Fruit fly (Drosophila melanogaster): ENCODE measurements around the gene XRCC1.

dm6 chrX:5329266-5329898 is at the start of gene XRCC1, which contains the start of gene CG3309:
- TF ChIP-seq CG8478 (optimal IDR thresholded peaks at IDR 0.05) (no peak), CTCF (optimal IDR thresholded peaks at IDR 0.05) (no peak)

Data from S2 (cell line).